Worm (Caenorhabditis elegans): Measurements from ENCODE around the gene ZC239.17.

DNA sequence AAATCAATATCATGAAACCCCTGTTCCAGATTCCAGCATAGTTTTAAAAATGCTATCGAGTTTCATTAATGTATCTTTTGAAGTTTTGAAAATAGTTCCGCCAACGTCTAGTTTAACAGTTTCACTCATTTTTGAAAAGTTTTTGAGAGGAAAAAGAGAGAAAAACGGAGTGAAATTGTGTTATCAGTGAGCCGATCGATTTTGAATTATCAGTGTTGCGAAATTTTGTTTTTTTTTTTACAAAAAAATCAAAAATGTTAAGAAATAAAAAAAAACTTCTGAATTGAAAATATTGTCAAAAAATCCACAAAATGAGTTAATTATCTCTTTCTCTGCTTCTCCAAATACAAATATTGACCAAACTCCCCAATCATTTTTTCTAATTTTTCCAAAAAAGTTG lies 3.0 kb downstream of the ZC239.17 start, which contains the start of gene ZC239.13:
- no peak for TF ChIP-seq dao-5 (tag; optimal IDR thresholded peaks at IDR 0.05)
- TF ChIP-seq him-1 (tag; optimal IDR thresholded peaks at IDR 0.05) = no peak
- no peak for TF ChIP-seq W03F9.2 (tag; optimal IDR thresholded peaks at IDR 0.05)
